Fruit fly (Drosophila melanogaster) whole organism, embryonic: ENCODE data around the gene ND-B16.6.
A peak's percentile ranks its signal among the peaks of the same experiment; 100 is the strongest.

Experiments
- Abd-B ChIP-seq: fragments of 200-800 bp; sonication (Bioruptor generic); optimal IDR thresholded peaks from 2 replicates; lab custom pipeline; 2018; ENCODE audit warnings: missing biosample characterization, mild to moderate bottlenecking, missing genetic modification characterization, moderate library complexity
- Antp ChIP-seq: fragments of 200-800 bp; sonication (Bioruptor generic); optimal IDR thresholded peaks from 3 replicates; lab custom pipeline; 2016; ENCODE audit warnings: missing biosample characterization, missing genetic modification characterization
- Atf3 ChIP-seq: fragments of 200-800 bp; sonication (Bioruptor generic); optimal IDR thresholded peaks from 3 replicates; lab custom pipeline; 2016; ENCODE audit warnings: missing biosample characterization, missing genetic modification characterization
- CG10147 ChIP-seq: fragments of 200-800 bp; sonication (Bioruptor generic); optimal IDR thresholded peaks from 2 replicates; lab custom pipeline; 2019; ENCODE audit warnings: missing biosample characterization, mild to moderate bottlenecking, missing genetic modification characterization, moderate library complexity
- CG11456 ChIP-seq: fragments of 200-800 bp; sonication (Bioruptor generic); IDR thresholded peaks from 3 replicates; pipeline ENCODE4 v1.3.6; 2022; ENCODE audit warnings: missing biosample characterization, missing genetic modification characterization
- CG11560 ChIP-seq: fragments of 200-800 bp; sonication (Bioruptor generic); IDR thresholded peaks from 3 replicates; pipeline ENCODE4 v1.3.6; 2022; ENCODE audit warnings: missing biosample characterization, missing genetic modification characterization
- CG12744 ChIP-seq: fragments of 200-800 bp; sonication (Bioruptor generic); optimal IDR thresholded peaks from 2 replicates; lab custom pipeline; 2016; ENCODE audit warnings: missing biosample characterization, missing genetic modification characterization
- CG1603 ChIP-seq: fragments of 200-800 bp; sonication (Bioruptor generic); optimal IDR thresholded peaks from 2 replicates; lab custom pipeline; 2019; ENCODE audit warnings: missing biosample characterization, mild to moderate bottlenecking, missing genetic modification characterization, moderate library complexity
- CG17361 ChIP-seq: fragments of 200-800 bp; sonication (Bioruptor generic); IDR thresholded peaks from 3 replicates; pipeline ENCODE4 v1.3.6; 2022; ENCODE audit warnings: missing biosample characterization, missing genetic modification characterization
- CG17802 ChIP-seq: fragments of 200-800 bp; sonication (Bioruptor generic); optimal IDR thresholded peaks from 2 replicates; lab custom pipeline; 2018; ENCODE audit warnings: missing biosample characterization, mild to moderate bottlenecking, missing genetic modification characterization, moderate library complexity
- CG1792 ChIP-seq: fragments of 200-800 bp; sonication (Bioruptor generic); optimal IDR thresholded peaks from 2 replicates; lab custom pipeline; 2016; ENCODE audit warnings: missing biosample characterization, missing genetic modification characterization
- CG18262 ChIP-seq: fragments of 200-800 bp; optimal IDR thresholded peaks from 3 replicates; lab custom pipeline; 2019; ENCODE audit warnings: missing biosample characterization, mild to moderate bottlenecking, missing genetic modification characterization, moderate library complexity
- CG18599 ChIP-seq: fragments of 200-800 bp; sonication (Bioruptor generic); optimal IDR thresholded peaks from 3 replicates; lab custom pipeline; 2017; ENCODE audit warnings: missing biosample characterization, missing genetic modification characterization, mild to moderate bottlenecking, moderate library complexity, missing genetic modification reagents
- CG31224 ChIP-seq: fragments of 200-800 bp; sonication (Bioruptor generic); IDR thresholded peaks from 2 replicates; pipeline ENCODE4 v1.3.6; 2022; ENCODE audit warnings: missing biosample characterization, missing genetic modification characterization
- CG31388 ChIP-seq: fragments of 200-800 bp; sonication (Bioruptor generic); optimal IDR thresholded peaks from 2 replicates; lab custom pipeline; 2016; ENCODE audit warnings: missing biosample characterization, missing genetic modification characterization
- CG33213 ChIP-seq: fragments of 200-800 bp; sonication (Bioruptor generic); optimal IDR thresholded peaks from 3 replicates; lab custom pipeline; 2016; ENCODE audit warnings: missing biosample characterization, missing genetic modification characterization
- CG3847 ChIP-seq: fragments of 200-800 bp; sonication (Bioruptor generic); IDR thresholded peaks from 2 replicates; pipeline ENCODE4 v1.3.6; 2022; ENCODE audit warnings: missing biosample characterization, missing genetic modification characterization
- CG4730 ChIP-seq: fragments of 200-800 bp; sonication (Bioruptor generic); IDR thresholded peaks from 2 replicates; pipeline ENCODE4 v1.3.6; 2022; ENCODE audit warnings: missing biosample characterization, missing genetic modification characterization
- CG6813 ChIP-seq: fragments of 200-800 bp; sonication (Bioruptor generic); optimal IDR thresholded peaks from 2 replicates; lab custom pipeline; 2017; ENCODE audit warnings: missing biosample characterization, missing genetic modification characterization, mild to moderate bottlenecking, moderate library complexity, missing genetic modification reagents
- CG7839 ChIP-seq: fragments of 200-800 bp; sonication (Bioruptor generic); optimal IDR thresholded peaks from 3 replicates; lab custom pipeline; 2018; ENCODE audit warnings: missing biosample characterization, mild to moderate bottlenecking, missing genetic modification characterization, moderate library complexity
- CG8924 ChIP-seq: fragments of 200-800 bp; optimal IDR thresholded peaks from 3 replicates; lab custom pipeline; 2019; ENCODE audit warnings: missing biosample characterization, mild to moderate bottlenecking, missing genetic modification characterization, moderate library complexity
- Deaf1 ChIP-seq: fragments of 200-800 bp; optimal IDR thresholded peaks from 3 replicates; lab custom pipeline; 2019; ENCODE audit warnings: missing biosample characterization, mild to moderate bottlenecking, missing genetic modification characterization, moderate library complexity
- Drgx ChIP-seq: fragments of 200-800 bp; sonication (Bioruptor generic); IDR thresholded peaks from 2 replicates; pipeline ENCODE4 v1.3.6; 2022; ENCODE audit warnings: missing biosample characterization, missing genetic modification characterization
- Fer3 ChIP-seq: fragments of 200-800 bp; sonication (Bioruptor generic); optimal IDR thresholded peaks from 2 replicates; lab custom pipeline; 2018; ENCODE audit warnings: missing biosample characterization, mild to moderate bottlenecking, missing genetic modification characterization, moderate library complexity
- H2.0 ChIP-seq: fragments of 200-800 bp; sonication (Bioruptor generic); IDR thresholded peaks from 2 replicates; pipeline ENCODE4 v1.3.6; 2022; ENCODE audit warnings: missing biosample characterization, missing genetic modification characterization
- Hr51 ChIP-seq, 2 experiments: fragments of 200-800 bp; sonication (Bioruptor generic); optimal IDR thresholded peaks; 2 replicates in 1 of 2; 3 replicates in 1 of 2; lab custom pipeline; 2016 to 2018; ENCODE audit warnings: missing biosample characterization in 2 of 2, missing genetic modification characterization in 2 of 2, mild to moderate bottlenecking in 1 of 2, moderate library complexity in 1 of 2
- Mad ChIP-seq: fragments of 200-800 bp; sonication (Bioruptor generic); optimal IDR thresholded peaks from 2 replicates; lab custom pipeline; 2016; ENCODE audit warnings: missing biosample characterization, missing genetic modification characterization
- NK7.1 ChIP-seq: fragments of 200-800 bp; sonication (Bioruptor generic); optimal IDR thresholded peaks from 3 replicates; lab custom pipeline; 2016; ENCODE audit warnings: missing biosample characterization, missing genetic modification characterization
- Nf-YC ChIP-seq: fragments of 200-800 bp; optimal IDR thresholded peaks from 3 replicates; lab custom pipeline; 2019; ENCODE audit warnings: missing biosample characterization, mild to moderate bottlenecking, missing genetic modification characterization, moderate library complexity
- NfI ChIP-seq: fragments of 200-800 bp; sonication (Bioruptor generic); optimal IDR thresholded peaks from 3 replicates; lab custom pipeline; 2018; ENCODE audit warnings: missing biosample characterization, mild to moderate bottlenecking, missing genetic modification characterization, moderate library complexity
- PHDP ChIP-seq: fragments of 200-800 bp; sonication (Bioruptor generic); optimal IDR thresholded peaks from 3 replicates; lab custom pipeline; 2018; ENCODE audit warnings: missing biosample characterization, mild to moderate bottlenecking, missing genetic modification characterization, moderate library complexity
- Sox102F ChIP-seq: fragments of 200-800 bp; sonication (Bioruptor generic); optimal IDR thresholded peaks from 2 replicates; lab custom pipeline; 2018; ENCODE audit warnings: missing biosample characterization, mild to moderate bottlenecking, missing genetic modification characterization, moderate library complexity
- az2 ChIP-seq: fragments of 200-800 bp; sonication (Bioruptor generic); optimal IDR thresholded peaks from 3 replicates; lab custom pipeline; 2016; ENCODE audit warnings: missing biosample characterization, missing genetic modification characterization
- btn ChIP-seq: fragments of 200-800 bp; sonication (Bioruptor generic); optimal IDR thresholded peaks from 2 replicates; lab custom pipeline; 2016; ENCODE audit warnings: missing biosample characterization, missing genetic modification characterization
- cad ChIP-seq: fragments of >200 bp; optimal IDR thresholded peaks from 2 replicates; lab custom pipeline; 2017; ENCODE audit warnings: missing biosample characterization, missing genetic modification characterization
- cato ChIP-seq: fragments of 200-800 bp; sonication (Bioruptor generic); optimal IDR thresholded peaks from 2 replicates; lab custom pipeline; 2016; ENCODE audit warnings: missing biosample characterization, missing genetic modification characterization, borderline replicate concordance
- caup ChIP-seq: fragments of 200-800 bp; sonication (Bioruptor generic); optimal IDR thresholded peaks from 3 replicates; lab custom pipeline; 2017; ENCODE audit warnings: missing biosample characterization, mild to moderate bottlenecking, missing genetic modification characterization, moderate library complexity; ENCODE audit not compliant: severe bottlenecking
- ci ChIP-seq: fragments of 200-800 bp; sonication (Bioruptor generic); IDR thresholded peaks from 3 replicates; pipeline ENCODE4 v1.3.6; 2022; ENCODE audit warnings: missing biosample characterization, missing genetic modification characterization
- ems ChIP-seq: fragments of 200-800 bp; sonication (Bioruptor generic); optimal IDR thresholded peaks from 3 replicates; lab custom pipeline; 2016; ENCODE audit warnings: missing biosample characterization, missing genetic modification characterization
- ewg ChIP-seq: fragments of 200-800 bp; sonication (Bioruptor generic); optimal IDR thresholded peaks from 3 replicates; lab custom pipeline; 2017; ENCODE audit warnings: mild to moderate bottlenecking, missing biosample characterization, missing genetic modification reagents, missing genetic modification characterization
- exex ChIP-seq: fragments of 200-800 bp; sonication (Bioruptor generic); optimal IDR thresholded peaks from 4 replicates; lab custom pipeline; 2018; ENCODE audit warnings: missing biosample characterization, mild to moderate bottlenecking, missing genetic modification characterization, moderate library complexity
- h ChIP-seq: fragments of >200 bp; optimal IDR thresholded peaks from 2 replicates; lab custom pipeline; 2017
- nerfin-1 ChIP-seq: fragments of 200-800 bp; sonication (Bioruptor generic); optimal IDR thresholded peaks from 3 replicates; lab custom pipeline; 2019; ENCODE audit warnings: missing biosample characterization, mild to moderate bottlenecking, missing genetic modification characterization, moderate library complexity
- salm ChIP-seq: fragments of 200-800 bp; sonication (Bioruptor generic); optimal IDR thresholded peaks from 2 replicates; lab custom pipeline; 2018; ENCODE audit warnings: missing biosample characterization, mild to moderate bottlenecking, missing genetic modification characterization
- sima ChIP-seq: fragments of 200-800 bp; sonication (Bioruptor generic); optimal IDR thresholded peaks from 2 replicates; lab custom pipeline; 2016; ENCODE audit warnings: missing biosample characterization, missing genetic modification characterization
- tll ChIP-seq, 2 experiments: fragments of 200-800 bp in 1 of 2; fragments of >200 bp in 1 of 2; sonication (Bioruptor generic) in 1 of 2; optimal IDR thresholded peaks; 2 replicates each; lab custom pipeline; 2017 to 2019; ENCODE audit warnings: missing biosample characterization in 2 of 2, missing genetic modification characterization in 2 of 2, mild to moderate bottlenecking in 1 of 2, moderate library complexity in 1 of 2
- tna ChIP-seq: fragments of 200-800 bp; sonication (Bioruptor generic); IDR thresholded peaks from 2 replicates; pipeline ENCODE4 v1.3.6; 2022; ENCODE audit warnings: missing biosample characterization, missing genetic modification characterization; ENCODE audit not compliant: partially characterized antibody
- trem ChIP-seq: fragments of 200-800 bp; optimal IDR thresholded peaks from 3 replicates; lab custom pipeline; 2019; ENCODE audit warnings: missing biosample characterization, mild to moderate bottlenecking, missing genetic modification characterization, moderate library complexity
- unpg ChIP-seq: fragments of 200-800 bp; sonication (Bioruptor generic); optimal IDR thresholded peaks from 3 replicates; lab custom pipeline; 2018; ENCODE audit warnings: missing biosample characterization, mild to moderate bottlenecking, missing genetic modification characterization, moderate library complexity
- z ChIP-seq: fragments of 200-800 bp; sonication (Bioruptor generic); IDR thresholded peaks from 3 replicates; pipeline ENCODE4 v1.3.6; 2022; ENCODE audit warnings: missing biosample characterization, missing genetic modification characterization

Gene ND-B16.6

dm6 chrX:6339970-6340548, 10.1 kb downstream of the ND-B16.6 start (continued):
- TF ChIP-seq cato (no peak), CG7839 (tag; lab: Kevin White, UChicago) (peak; percentile 68), CG8924 (tag; lab: Kevin White, UChicago) (peak; percentile 46), Sox102F (GFP tag; lab: Kevin White, UChicago) (peak; percentile 72), CG31388 (no peak), CG10147 (GFP tag; lab: Kevin White, UChicago) (peak; percentile 16), tna (GFP tag; lab: Robert Waterston, UW) (no peak), Mad (GFP tag; lab: Kevin White, UChicago) (no peak), CG18262 (tag; lab: Kevin White, UChicago) (peak; percentile 35), CG1603 (tag; lab: Kevin White, UChicago) (peak; percentile 68), caup (peak; percentile 61), ems (GFP tag; lab: Kevin White, UChicago) (peak; percentile 43), CG18599 (GFP tag; lab: Kevin White, UChicago) (peak; percentile 47), CG12744 (no peak), exex (tag; lab: Kevin White, UChicago) (peak; percentile 24), CG3847 (GFP tag; lab: Robert Waterston, UW) (peak; percentile 45), CG17361 (GFP tag; lab: Robert Waterston, UW) (no peak), Antp (peak; percentile 3), NfI (GFP tag; lab: Kevin White, UChicago) (peak; percentile 42), ci (GFP tag; lab: Robert Waterston, UW) (peak; percentile 87), Nf-YC (tag; lab: Kevin White, UChicago) (no peak), z (GFP tag; lab: Robert Waterston, UW) (no peak), Fer3 (peak; percentile 57), cad (GFP tag; lab: Kevin White, UChicago) (no peak), Drgx (GFP tag; lab: Robert Waterston, UW) (peak; percentile 71), CG11560 (no peak), Hr51 (GFP tag; optimal IDR thresholded peaks at IDR 0.05; lab: Kevin White, UChicago) (peak in 1 of 2 experiments; percentile 53), Abd-B (GFP tag; lab: Kevin White, UChicago) (peak; percentile 49), az2 (GFP tag; lab: Kevin White, UChicago) (peak; percentile 2), NK7.1 (no peak), CG31224 (no peak; the same call in 1 of the 2 replicates), Atf3 (GFP tag; lab: Kevin White, UChicago) (no peak), PHDP (peak; percentile 50), CG6813 (GFP tag; lab: Kevin White, UChicago) (peak; percentile 59), ewg (GFP tag; lab: Kevin White, UChicago) (peak; percentile 27), CG17802 (peak; percentile 38), h (lab: Kevin White, UChicago) (no peak), H2.0 (GFP tag; lab: Robert Waterston, UW) (peak; percentile 59), salm (peak; percentile 38), trem (tag; lab: Kevin White, UChicago) (peak; percentile 21), unpg (GFP tag; lab: Kevin White, UChicago) (peak; percentile 62), CG1792 (GFP tag; lab: Kevin White, UChicago) (no peak), CG4730 (GFP tag; lab: Robert Waterston, UW) (no peak), CG11456 (GFP tag; lab: Robert Waterston, UW) (peak; percentile 54; the same call in 1 of the 3 replicates), CG33213 (GFP tag; lab: Kevin White, UChicago) (peak; percentile 21), tll (GFP tag; optimal IDR thresholded peaks at IDR 0.05; lab: Kevin White, UChicago) (no peak), nerfin-1 (tag; lab: Kevin White, UChicago) (no peak), Deaf1 (tag; lab: Kevin White, UChicago) (peak; percentile 15), sima (GFP tag; lab: Kevin White, UChicago) (no peak), btn (GFP tag; lab: Kevin White, UChicago) (no peak)
